Fruit fly (Drosophila melanogaster) whole organism, embryonic: ENCODE measurements around the gene awd.

Source experiments
- Awh ChIP-seq: fragments of 200-800 bp; sonication (Bioruptor generic); IDR thresholded peaks from 2 replicates; pipeline ENCODE4, ENCODE4 v1.3.6; 2022; ENCODE audit warnings: missing biosample characterization, missing genetic modification characterization
- CG12659 ChIP-seq: fragments of 200-800 bp; sonication (Bioruptor generic); optimal IDR thresholded peaks from 3 replicates; lab custom pipeline; 2017; ENCODE audit warnings: mild to moderate bottlenecking, missing biosample characterization, missing genetic modification reagents, missing genetic modification characterization
- CG17361 ChIP-seq: fragments of 200-800 bp; sonication (Bioruptor generic); IDR thresholded peaks from 3 replicates; pipeline ENCODE4 v1.3.6; 2022; ENCODE audit warnings: missing biosample characterization, missing genetic modification characterization
- CG2129 ChIP-seq: fragments of 200-800 bp; sonication (Bioruptor generic); IDR thresholded peaks from 2 replicates; pipeline ENCODE4 v1.3.6; 2022; ENCODE audit warnings: missing biosample characterization, missing genetic modification characterization; ENCODE audit not compliant: partially characterized antibody
- CG2202 ChIP-seq: fragments of 200-800 bp; sonication (Bioruptor generic); optimal IDR thresholded peaks from 2 replicates; lab custom pipeline; 2018; ENCODE audit warnings: missing biosample characterization, mild to moderate bottlenecking, missing genetic modification characterization
- CG8388 ChIP-seq: fragments of 200-800 bp; sonication (Bioruptor generic); optimal IDR thresholded peaks from 2 replicates; lab custom pipeline; 2019; ENCODE audit warnings: missing biosample characterization, mild to moderate bottlenecking, missing genetic modification characterization, moderate library complexity
- CG8765 ChIP-seq: fragments of 200-800 bp; sonication (Bioruptor generic); IDR thresholded peaks from 2 replicates; pipeline ENCODE4 v1.3.6; 2022; ENCODE audit warnings: missing biosample characterization, missing genetic modification characterization
- CG8944 ChIP-seq: fragments of 200-800 bp; sonication (Bioruptor generic); optimal IDR thresholded peaks from 3 replicates; lab custom pipeline; 2016; ENCODE audit warnings: missing biosample characterization, missing genetic modification characterization
- Dfd ChIP-seq, 2 experiments: fragments of >200 bp; optimal IDR thresholded peaks; 2 replicates each; lab custom pipeline; 2017; ENCODE audit warnings: missing biosample characterization in 2 of 2, missing genetic modification characterization in 2 of 2
- Dp ChIP-seq: fragments of 200-800 bp; sonication (Bioruptor generic); optimal IDR thresholded peaks from 2 replicates; lab custom pipeline; 2018; ENCODE audit warnings: missing biosample characterization, mild to moderate bottlenecking, missing genetic modification characterization, moderate library complexity
- Ets65A ChIP-seq: fragments of 200-800 bp; sonication (Bioruptor generic); peaks from one replicate; lab custom pipeline; 2016; ENCODE audit warnings: missing biosample characterization, missing genetic modification characterization
- Sry-β ChIP-seq: fragments of 200-800 bp; sonication (Bioruptor generic); optimal IDR thresholded peaks from 2 replicates; lab custom pipeline; 2018; ENCODE audit warnings: missing biosample characterization, mild to moderate bottlenecking, missing genetic modification characterization, moderate library complexity
- amos ChIP-seq: fragments of 200-800 bp; sonication (Bioruptor generic); IDR thresholded peaks from 2 replicates; pipeline ENCODE4 v1.3.6; 2022; ENCODE audit warnings: missing biosample characterization, missing genetic modification characterization; ENCODE audit not compliant: partially characterized antibody
- hb ChIP-seq: fragments of 200-800 bp; sonication (Bioruptor generic); IDR thresholded peaks from 3 replicates; pipeline ENCODE4 v1.3.6; 2022; ENCODE audit warnings: missing biosample characterization, missing genetic modification characterization; ENCODE audit not compliant: partially characterized antibody
- lola ChIP-seq, 3 experiments: fragments of >200 bp in 2 of 3; fragments of 200-800 bp in 1 of 3; sonication (Bioruptor generic) in 1 of 3; optimal IDR thresholded peaks; 2 replicates each; lab custom pipeline; 2017 to 2019; ENCODE audit warnings: missing biosample characterization in 3 of 3, missing genetic modification characterization in 3 of 3, mild to moderate bottlenecking in 1 of 3, moderate library complexity in 1 of 3
- oc ChIP-seq: fragments of 200-800 bp; sonication (Bioruptor generic); optimal IDR thresholded peaks from 2 replicates; lab custom pipeline; 2018; ENCODE audit warnings: missing biosample characterization, mild to moderate bottlenecking, missing genetic modification characterization, moderate library complexity
- repo ChIP-seq: fragments of 200-800 bp; sonication (Bioruptor generic); optimal IDR thresholded peaks from 2 replicates; lab custom pipeline; 2016; ENCODE audit warnings: missing biosample characterization, missing genetic modification characterization
- salm ChIP-seq: fragments of 200-800 bp; sonication (Bioruptor generic); optimal IDR thresholded peaks from 2 replicates; lab custom pipeline; 2018; ENCODE audit warnings: missing biosample characterization, mild to moderate bottlenecking, missing genetic modification characterization
- wdn ChIP-seq: fragments of 200-800 bp; sonication (Bioruptor generic); IDR thresholded peaks from 2 replicates; pipeline ENCODE4 v1.3.6; 2022; ENCODE audit warnings: missing biosample characterization, missing genetic modification characterization

The awd gene

DNA sequence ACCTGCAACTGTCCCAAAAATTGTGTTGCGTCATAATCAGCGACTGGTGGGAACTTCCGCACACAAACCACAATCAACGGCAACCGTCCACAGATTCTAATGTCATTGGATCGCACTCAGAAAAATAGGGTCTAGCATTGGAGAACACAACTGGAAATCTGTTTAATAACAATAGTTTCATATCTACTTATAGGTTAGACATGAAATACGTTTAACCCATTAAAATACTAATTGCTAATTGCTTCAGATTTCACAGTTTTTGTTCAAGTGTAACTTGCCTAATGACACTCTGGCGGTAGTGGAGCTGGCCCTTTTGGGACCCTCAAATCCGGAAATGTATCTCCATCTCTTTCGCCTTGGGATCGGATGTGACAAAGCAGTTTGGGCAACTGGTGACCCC is 49.2 kb downstream of the awd start (continued):
- TF ChIP-seq CG17361 = 0 out of 3 replicates have a peak, but pooled peaks have one; percentile 38
- TF ChIP-seq CG8388 (GFP tag; lab: Kevin White, UChicago) = peak; percentile 24
- TF ChIP-seq lola (GFP tag; optimal IDR thresholded peaks at IDR 0.05; lab: Kevin White, UChicago) = peak in 1 of 3 experiments; percentile 54
- no peak for TF ChIP-seq CG12659 (GFP tag; lab: Kevin White, UChicago)
- TF ChIP-seq Dfd (GFP tag; optimal IDR thresholded peaks at IDR 0.05; lab: Kevin White, UChicago) = no peak
- no peak for TF ChIP-seq Dp (GFP tag; lab: Kevin White, UChicago)
- peak; percentile 15 for TF ChIP-seq CG2202
- no peak for TF ChIP-seq Awh
- no peak for TF ChIP-seq CG8765 (GFP tag; lab: Robert Waterston, UW)
- TF ChIP-seq CG8944 (GFP tag; lab: Kevin White, UChicago) = no peak
- no peak for TF ChIP-seq wdn
- no peak for TF ChIP-seq salm (tag; lab: Kevin White, UChicago)
- TF ChIP-seq Ets65A = peak; percentile 54
- TF ChIP-seq repo (GFP tag; lab: Kevin White, UChicago) = no peak
- no peak for TF ChIP-seq hb (GFP tag; lab: Robert Waterston, UW)
- TF ChIP-seq Sry-β (GFP tag; lab: Kevin White, UChicago) = no peak
- no peak for TF ChIP-seq CG2129 (GFP tag; lab: Robert Waterston, UW)
- no peak for TF ChIP-seq oc (tag; lab: Kevin White, UChicago)
- TF ChIP-seq amos (GFP tag; lab: Robert Waterston, UW) = no peak
